Fruit fly (Drosophila melanogaster): ENCODE data around the gene CG10657.
A peak's percentile ranks its signal among the peaks of the same experiment; 100 is the strongest.

DNA sequence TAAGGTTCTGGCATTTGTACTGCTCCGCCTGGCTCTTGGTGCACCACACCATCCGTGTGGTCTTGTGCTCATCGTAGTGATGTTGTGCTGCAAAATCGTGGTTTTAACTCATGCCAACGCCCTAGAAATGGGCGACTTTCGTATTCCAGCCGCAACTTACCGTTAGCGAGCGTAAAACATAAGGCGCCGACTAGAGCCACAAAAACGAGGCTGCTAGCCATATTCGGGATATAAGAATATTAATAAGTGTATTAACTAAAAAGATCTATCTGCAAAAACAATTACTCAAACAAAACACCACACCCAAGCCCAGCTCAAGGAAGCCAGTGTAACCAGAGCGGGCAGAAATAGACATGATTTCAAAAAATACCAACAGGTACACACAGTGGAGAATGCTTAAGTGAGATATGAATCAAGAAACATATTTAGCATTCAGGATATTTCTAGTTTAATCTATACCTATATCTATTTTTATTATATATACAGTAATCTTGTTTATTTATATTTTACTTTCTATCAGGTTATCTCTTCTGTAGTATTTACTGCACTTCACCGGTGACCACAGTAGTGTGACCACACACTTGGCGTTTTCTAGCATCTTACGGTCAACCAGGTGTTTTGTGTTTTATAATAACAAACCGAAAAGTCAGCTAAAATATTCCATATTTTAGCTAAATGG lies 36.5 kb upstream of the CG10657 start, which contains the start of the genes Tsf2 and CG34242:
- TF ChIP-seq EcR (GFP tag; optimal IDR thresholded peaks at IDR 0.05) (no peak), CG8159 (tag; optimal IDR thresholded peaks at IDR 0.05) (peak; percentile 92), CG32121 (GFP tag; IDR thresholded peaks at IDR 0.05) (peak; percentile 95)

All from whole organism, pupa.